Worm (Caenorhabditis elegans) whole organism, L4/young adult: ENCODE results near the gene C30G7.4.

Source experiments
- W03F9.2 ChIP-seq: fragments of 150-350 bp; optimal IDR thresholded peaks from 2 replicates; lab custom pipeline; 2014; ENCODE audit warnings: missing biosample characterization, missing genetic modification characterization
- dao-5 ChIP-seq: sonication (generic microtip); optimal IDR thresholded peaks from 2 replicates; lab custom pipeline; 2016; ENCODE audit warnings: missing genotype, missing genetic modification characterization, moderate library complexity, missing compliant biosample characterization
- him-1 ChIP-seq: sonication (generic microtip); optimal IDR thresholded peaks from 2 replicates; lab custom pipeline; 2016; ENCODE audit warnings: missing genotype, missing genetic modification reagents, missing genetic modification characterization, missing compliant biosample characterization

C30G7.4 gene

ce11 chrV:14945697-14946096 lies 1.2 kb downstream of the C30G7.4 start, which contains the start of gene C30G7.3:
TSS of gene C30G7.3 (minus strand) at chrV:14945704.
- TF ChIP-seq W03F9.2 (tag; lab: Kevin White, UChicago) (no peak), dao-5 (tag; lab: Kevin White, UChicago) (no peak)

DNA sequence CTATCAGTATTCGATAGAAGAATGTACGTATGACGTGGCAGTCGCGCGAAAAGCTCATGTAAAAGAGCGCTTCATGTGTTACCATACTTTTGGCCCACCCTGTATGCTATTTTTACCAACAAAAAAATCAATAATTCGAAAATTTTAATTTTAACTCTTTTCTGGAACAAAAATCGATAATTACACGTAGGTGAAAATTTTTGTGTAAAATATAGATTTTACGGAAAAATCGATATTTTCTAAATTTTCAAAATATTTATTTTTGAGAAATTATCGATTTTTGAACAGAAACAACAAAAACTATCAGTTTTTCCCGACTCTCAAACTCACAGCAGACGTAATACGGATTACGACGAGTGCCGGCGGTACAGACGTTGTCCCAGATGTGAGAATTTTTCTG lies 1.8 kb downstream of the C30G7.4 start:
- TF ChIP-seq W03F9.2 (tag; lab: Kevin White, UChicago) (no peak), him-1 (no peak), dao-5 (tag; lab: Kevin White, UChicago) (no peak)

- no peak for TF ChIP-seq dao-5 (tag; lab: Kevin White, UChicago)
Measured at ce11 chrV:14943774-14944173, 3.1 kb downstream of the C30G7.4 start.

ce11 chrV:14942898-14943297 lies 4.0 kb downstream of the C30G7.4 start:
- TF ChIP-seq dao-5 (tag; lab: Kevin White, UChicago) (no peak), him-1 (no peak), W03F9.2 (tag; lab: Kevin White, UChicago) (no peak)

DNA sequence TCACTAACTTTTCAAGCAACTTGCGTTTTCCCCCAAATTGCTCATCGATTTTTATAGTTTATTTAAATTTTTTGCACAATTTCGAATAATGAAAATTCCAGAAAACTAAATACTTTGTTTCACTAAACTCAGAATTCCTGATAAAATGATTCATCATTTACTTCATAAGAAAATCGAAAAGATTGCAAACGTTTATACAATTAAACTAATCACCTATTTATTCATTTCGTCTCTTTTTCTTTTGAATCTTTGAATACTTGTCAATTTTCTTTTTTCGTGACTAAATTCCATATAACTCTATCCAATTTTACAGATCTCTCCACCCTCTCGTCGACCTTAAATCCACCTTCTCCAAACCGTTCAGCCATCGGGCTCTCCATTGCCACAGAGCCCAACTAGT lies 10.3 kb downstream of the C30G7.4 start, which contains the start of gene C30G7.2:
Gene C30G7.2 (plus strand): TSS at position 301 of the 400 bp plus-strand sequence.
- TF ChIP-seq him-1: no peak
- no peak for TF ChIP-seq W03F9.2 (tag; lab: Kevin White, UChicago)
- TF ChIP-seq dao-5 (tag; lab: Kevin White, UChicago): no peak

ce11 chrV:14933450-14934218 lies 13.3 kb downstream of the C30G7.4 start:
- TF ChIP-seq W03F9.2 (tag; lab: Kevin White, UChicago) (no peak), him-1 (no peak), dao-5 (tag; lab: Kevin White, UChicago) (no peak)

- TF ChIP-seq W03F9.2 (tag; lab: Kevin White, UChicago) (no peak), dao-5 (tag; lab: Kevin White, UChicago) (no peak), him-1 (peak; percentile 69)
Measured at ce11 chrV:14930168-14930567, 16.8 kb downstream of the C30G7.4 start.

- TF ChIP-seq dao-5 (tag; lab: Kevin White, UChicago) (no peak), W03F9.2 (tag; lab: Kevin White, UChicago) (no peak), him-1 (no peak)
Measured at ce11 chrV:14928248-14928647, 18.7 kb downstream of the C30G7.4 start, which contains the start of gene srg-55. TSS of gene srg-55 (minus strand) at chrV:14928348.

ce11 chrV:14924104-14924503 lies 22.8 kb downstream of the C30G7.4 start, which contains the start of gene srg-54:
TSS of gene srg-54 (minus strand) at chrV:14924204.
- TF ChIP-seq him-1 (no peak), dao-5 (tag; lab: Kevin White, UChicago) (no peak), W03F9.2 (tag; lab: Kevin White, UChicago) (no peak)

DNA sequence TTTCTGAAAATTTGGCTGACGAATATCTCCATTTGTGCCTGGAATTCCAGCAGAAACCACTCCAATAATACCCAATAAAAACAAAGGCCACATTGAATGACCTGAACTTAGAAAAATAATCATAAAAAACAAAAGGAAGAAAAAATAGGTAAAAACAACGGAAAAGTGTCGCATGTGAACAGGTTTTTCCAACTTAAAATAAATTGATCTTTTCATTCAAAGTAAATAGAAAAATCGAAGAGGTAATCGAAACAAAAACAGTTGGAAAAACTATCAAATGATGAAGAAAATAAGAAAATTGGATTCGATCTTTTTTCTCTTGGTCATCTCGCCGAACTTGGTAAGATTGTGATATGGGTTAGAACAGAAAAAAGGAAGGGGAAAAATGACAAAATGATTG lies 25.4 kb downstream of the C30G7.4 start, which contains the start of gene zmp-4:
Gene zmp-4 (minus strand): TSS at position 101 of the 400 bp plus-strand sequence.
- TF ChIP-seq dao-5 (tag; lab: Kevin White, UChicago): no peak
- no peak for TF ChIP-seq him-1
- TF ChIP-seq W03F9.2 (tag; lab: Kevin White, UChicago): no peak

DNA sequence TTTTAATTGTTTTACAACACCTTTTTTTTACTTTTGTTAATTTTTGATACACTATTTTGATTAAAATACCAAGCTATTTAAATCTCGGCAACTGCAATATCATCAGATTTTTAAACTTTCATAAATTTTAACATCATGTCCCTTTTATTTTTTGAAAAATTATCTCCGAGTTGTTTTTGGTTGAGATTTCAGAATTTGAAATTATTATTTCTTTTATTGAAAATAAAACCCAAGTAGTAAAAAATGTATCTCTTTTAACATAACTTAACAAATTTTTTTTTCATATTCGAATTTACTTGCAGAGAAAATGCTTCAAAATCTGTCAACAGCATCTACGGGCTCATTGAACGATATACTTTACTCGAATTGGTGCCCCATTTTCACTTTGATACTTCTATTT lies 31.3 kb downstream of the C30G7.4 start, which contains the start of gene H12D21.11:
Gene H12D21.11 (plus strand): TSS at position 301 of the 400 bp plus-strand sequence.
- TF ChIP-seq W03F9.2 (tag; lab: Kevin White, UChicago) (no peak), dao-5 (tag; lab: Kevin White, UChicago) (no peak), him-1 (no peak)

- TF ChIP-seq him-1 (no peak), W03F9.2 (tag; lab: Kevin White, UChicago) (no peak), dao-5 (tag; lab: Kevin White, UChicago) (no peak)
Measured at ce11 chrV:14910758-14911157, 36.2 kb downstream of the C30G7.4 start.

DNA sequence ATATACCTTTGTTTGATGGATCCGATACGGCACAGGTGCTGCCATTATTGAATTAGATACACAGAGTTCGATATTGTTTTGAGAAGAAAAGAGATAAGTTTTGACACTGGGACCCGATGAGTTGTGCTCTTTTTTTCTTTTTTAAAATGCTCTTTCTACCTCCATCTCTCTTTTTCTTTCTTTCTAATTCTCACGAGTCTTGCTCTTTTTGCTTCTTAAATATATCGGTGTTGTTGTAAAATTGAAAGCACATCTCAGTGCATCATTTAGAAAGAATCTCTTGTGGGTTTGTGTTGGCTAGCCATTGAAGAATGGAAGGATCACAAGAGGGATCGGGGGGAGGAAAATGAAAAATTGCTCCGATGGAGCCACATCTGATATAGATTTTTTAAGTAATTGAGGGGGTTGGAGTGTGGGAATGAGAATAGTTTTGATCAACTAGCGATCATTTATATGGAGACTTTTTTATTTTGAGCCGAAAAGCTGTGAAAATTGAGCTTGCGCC lies 37.5 kb downstream of the C30G7.4 start, which contains the start of gene H12D21.9:
Gene H12D21.9 (minus strand): TSS at position 148 of the 505 bp plus-strand sequence.
- no peak for TF ChIP-seq dao-5 (tag; lab: Kevin White, UChicago)
- TF ChIP-seq W03F9.2 (tag; lab: Kevin White, UChicago): no peak
- no peak for TF ChIP-seq him-1

ce11 chrV:14907445-14907844 lies 39.5 kb downstream of the C30G7.4 start:
- TF ChIP-seq dao-5 (tag; lab: Kevin White, UChicago) (no peak), W03F9.2 (tag; lab: Kevin White, UChicago) (no peak), him-1 (no peak)
